Worm (Caenorhabditis elegans) whole organism, L2 larva: Measurements from ENCODE around the gene moc-6.

ENCODE experiments used
- C34F6.9 ChIP-seq: fragments of 150-350 bp; optimal IDR thresholded peaks from 2 replicates; lab custom pipeline; 2014; ENCODE audit warnings: missing biosample characterization, missing genetic modification characterization
- ceh-82 ChIP-seq: fragments of 150-350 bp; optimal IDR thresholded peaks from 2 replicates; lab custom pipeline; 2014; ENCODE audit warnings: missing biosample characterization, missing genetic modification characterization
- elt-1 ChIP-seq: fragments of 150-350 bp; optimal IDR thresholded peaks from 2 replicates; lab custom pipeline; 2014; ENCODE audit warnings: missing biosample characterization, missing genetic modification characterization
- fos-1 ChIP-seq: fragments of 150-350 bp; optimal IDR thresholded peaks from 2 replicates; lab custom pipeline; 2014; ENCODE audit warnings: missing biosample characterization, missing genetic modification characterization
- lin-39 ChIP-seq: fragments of 150-350 bp; optimal IDR thresholded peaks from 2 replicates; lab custom pipeline; 2014; ENCODE audit warnings: missing biosample characterization, missing genetic modification reagents, missing genetic modification characterization
- mbf-1 ChIP-seq: sonication (generic microtip); optimal IDR thresholded peaks from 2 replicates; lab custom pipeline; 2017; ENCODE audit warnings: missing biosample characterization, missing genetic modification characterization
- mdl-1 ChIP-seq, 2 experiments: fragments of 150-350 bp in 1 of 2; sonication (generic microtip) in 1 of 2; optimal IDR thresholded peaks; 2 replicates each; lab custom pipeline; 2017; ENCODE audit warnings: missing biosample characterization in 2 of 2, missing genetic modification characterization in 2 of 2
- nhr-11 ChIP-seq: fragments of 150-350 bp; optimal IDR thresholded peaks from 2 replicates; lab custom pipeline; 2014; ENCODE audit warnings: missing biosample characterization, missing genetic modification characterization
- nhr-12 ChIP-seq: fragments of 150-350 bp; optimal IDR thresholded peaks from 2 replicates; lab custom pipeline; 2014; ENCODE audit warnings: missing biosample characterization, missing genetic modification characterization
- nhr-237 ChIP-seq: fragments of 150-350 bp; optimal IDR thresholded peaks from 2 replicates; lab custom pipeline; 2014; ENCODE audit warnings: missing biosample characterization, missing genetic modification characterization
- ztf-11 ChIP-seq: sonication (generic microtip); optimal IDR thresholded peaks from 2 replicates; lab custom pipeline; 2017; ENCODE audit warnings: missing biosample characterization, missing genetic modification characterization

DNA sequence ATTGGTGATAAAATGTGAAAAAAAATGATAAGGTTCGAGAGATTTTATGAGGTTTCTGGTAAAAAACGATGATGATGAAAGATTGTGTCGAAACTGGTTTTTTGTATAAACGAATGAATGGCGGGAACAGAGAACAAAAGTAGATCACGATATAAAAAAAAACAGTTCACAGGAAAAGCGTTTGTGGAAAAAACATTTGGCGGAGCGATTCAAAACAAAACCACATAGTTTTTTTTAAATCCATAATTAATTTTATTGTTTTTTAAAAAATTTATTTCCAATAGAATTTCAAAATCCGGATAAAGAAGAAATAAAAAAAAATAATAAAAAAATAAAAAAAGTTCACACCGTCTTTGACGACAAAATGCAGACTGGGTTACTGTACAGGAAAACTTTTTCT, 19.6 kb downstream of the moc-6 start, which contains the start of gene ZC155.4:
- TF ChIP-seq C34F6.9 (no peak), mbf-1 (tag; lab: Kevin White, UChicago) (no peak), nhr-11 (no peak), elt-1 (tag; lab: Kevin White, UChicago) (no peak), ceh-82 (tag; lab: Kevin White, UChicago) (no peak), mdl-1 (tag; optimal IDR thresholded peaks at IDR 0.05; lab: Kevin White, UChicago) (no peak), fos-1 (tag; lab: Kevin White, UChicago) (no peak), nhr-12 (tag; lab: Kevin White, UChicago) (no peak), nhr-237 (tag; lab: Kevin White, UChicago) (no peak), lin-39 (tag; lab: Kevin White, UChicago) (no peak), ztf-11 (tag; lab: Kevin White, UChicago) (no peak)
